Worm (Caenorhabditis elegans) whole organism, L4/young adult: Measurements from ENCODE around the gene F10G2.2.

ENCODE experiments used
- W03F9.2 ChIP-seq: fragments of 150-350 bp; optimal IDR thresholded peaks from 2 replicates; lab custom pipeline; 2014; ENCODE audit warnings: missing biosample characterization, missing genetic modification characterization
- dao-5 ChIP-seq: sonication (generic microtip); optimal IDR thresholded peaks from 2 replicates; lab custom pipeline; 2016; ENCODE audit warnings: missing genotype, missing genetic modification characterization, moderate library complexity, missing compliant biosample characterization
- him-1 ChIP-seq: sonication (generic microtip); optimal IDR thresholded peaks from 2 replicates; lab custom pipeline; 2016; ENCODE audit warnings: missing genotype, missing genetic modification reagents, missing genetic modification characterization, missing compliant biosample characterization

- TF ChIP-seq him-1 (tag; lab: Kevin White, UChicago) (no peak), W03F9.2 (tag; lab: Kevin White, UChicago) (no peak), dao-5 (tag; lab: Kevin White, UChicago) (no peak)
These were observed 21.5 kb downstream of the F10G2.2 start, which contains the start of the genes srh-231 and srh-275 for ce11 chrV:7352186-7353053.
